Fruit fly (Drosophila melanogaster): ENCODE results near the gene PH4alphaSG1.

Gene PH4alphaSG1

dm6 chr3R:30489797-30490196 lies 15.7 kb downstream of the PH4alphaSG1 start, which contains the start of gene PH4alphaSG2 (continued):
- TF ChIP-seq cad (GFP tag; optimal IDR thresholded peaks at IDR 0.05) (no peak), Asciz (GFP tag; optimal IDR thresholded peaks at IDR 0.05) (peak; percentile 27), nom (GFP tag; optimal IDR thresholded peaks at IDR 0.05) (no peak), Doc3 (GFP tag; IDR thresholded peaks at IDR 0.05; ENCODE audit: partially characterized antibody) (no peak), sd (tag; optimal IDR thresholded peaks at IDR 0.05) (no peak), CG1602 (GFP tag; optimal IDR thresholded peaks at IDR 0.05) (no peak), en (GFP tag; optimal IDR thresholded peaks at IDR 0.05) (no peak), CG7745 (tag; optimal IDR thresholded peaks at IDR 0.05) (no peak), CG12659 (GFP tag; optimal IDR thresholded peaks at IDR 0.05) (no peak), ATbp (GFP tag; optimal IDR thresholded peaks at IDR 0.05) (peak; percentile 65), wdn (GFP tag; IDR thresholded peaks at IDR 0.05) (no peak), HHEX (GFP tag; optimal IDR thresholded peaks at IDR 0.05) (peak; percentile 5), CG2712 (tag; optimal IDR thresholded peaks at IDR 0.05) (no peak), CG18619 (GFP tag; optimal IDR thresholded peaks at IDR 0.05) (peak; percentile 20), Pdp1 (GFP tag; optimal IDR thresholded peaks at IDR 0.05) (no peak), CG9932 (GFP tag; IDR thresholded peaks at IDR 0.05) (no peak), pzg (GFP tag; optimal IDR thresholded peaks at IDR 0.05) (no peak), bcd (GFP tag; optimal IDR thresholded peaks at IDR 0.05) (peak; percentile 13), Hr78 (GFP tag; optimal IDR thresholded peaks at IDR 0.05) (no peak), zfh1 (GFP tag; IDR thresholded peaks at IDR 0.05) (no peak), CG15696 (tag; optimal IDR thresholded peaks at IDR 0.05) (no peak), pho (GFP tag; optimal IDR thresholded peaks at IDR 0.05) (peak; percentile 35), Six4 (GFP tag; optimal IDR thresholded peaks at IDR 0.05) (no peak), lov (optimal IDR thresholded peaks at IDR 0.05) (no peak), lov (GFP tag; IDR thresholded peaks at IDR 0.05) (no peak), CG17802 (tag; optimal IDR thresholded peaks at IDR 0.05) (no peak), Tbp (GFP tag; optimal IDR thresholded peaks at IDR 0.05) (no peak), CG15514 (GFP tag; optimal IDR thresholded peaks at IDR 0.05) (peak; percentile 29), Blimp-1 (GFP tag; optimal IDR thresholded peaks at IDR 0.05) (peak; percentile 11), B-H2 (GFP tag; optimal IDR thresholded peaks at IDR 0.05) (peak; percentile 19), CG10209 (GFP tag; optimal IDR thresholded peaks at IDR 0.05) (peak; percentile 14), prd (optimal IDR thresholded peaks at IDR 0.05) (no peak), prd (GFP tag; IDR thresholded peaks at IDR 0.05) (no peak), p53 (GFP tag; optimal IDR thresholded peaks at IDR 0.05) (no peak), CG14014 (GFP tag; IDR thresholded peaks at IDR 0.05) (no peak), CG12769 (tag; optimal IDR thresholded peaks at IDR 0.05) (no peak), cwo (GFP tag; optimal IDR thresholded peaks at IDR 0.05) (peak; percentile 1), CG14667 (GFP tag; IDR thresholded peaks at IDR 0.05) (no peak), hbn (GFP tag; IDR thresholded peaks at IDR 0.05; ENCODE audit: partially characterized antibody) (no peak), emc (GFP tag; optimal IDR thresholded peaks at IDR 0.05) (no peak), CG17186 (GFP tag; optimal IDR thresholded peaks at IDR 0.05) (no peak), CG4328 (GFP tag; optimal IDR thresholded peaks at IDR 0.05) (no peak), CG6813 (GFP tag; optimal IDR thresholded peaks at IDR 0.05) (peak; percentile 48), HLHmδ (GFP tag; optimal IDR thresholded peaks at IDR 0.05) (no peak), tll (GFP tag; optimal IDR thresholded peaks at IDR 0.05) (no peak), CG1792 (GFP tag; optimal IDR thresholded peaks at IDR 0.05) (no peak), Ptx1 (GFP tag; IDR thresholded peaks at IDR 0.05) (no peak), corto (GFP tag; optimal IDR thresholded peaks at IDR 0.05) (no peak), Fer1 (GFP tag; optimal IDR thresholded peaks at IDR 0.05) (no peak), Nf-YB (GFP tag; optimal IDR thresholded peaks at IDR 0.05) (no peak)
